Fruit fly (Drosophila melanogaster): ENCODE data around the gene galene.
A peak's percentile ranks its signal among the peaks of the same experiment; 100 is the strongest.

Gene galene

DNA sequence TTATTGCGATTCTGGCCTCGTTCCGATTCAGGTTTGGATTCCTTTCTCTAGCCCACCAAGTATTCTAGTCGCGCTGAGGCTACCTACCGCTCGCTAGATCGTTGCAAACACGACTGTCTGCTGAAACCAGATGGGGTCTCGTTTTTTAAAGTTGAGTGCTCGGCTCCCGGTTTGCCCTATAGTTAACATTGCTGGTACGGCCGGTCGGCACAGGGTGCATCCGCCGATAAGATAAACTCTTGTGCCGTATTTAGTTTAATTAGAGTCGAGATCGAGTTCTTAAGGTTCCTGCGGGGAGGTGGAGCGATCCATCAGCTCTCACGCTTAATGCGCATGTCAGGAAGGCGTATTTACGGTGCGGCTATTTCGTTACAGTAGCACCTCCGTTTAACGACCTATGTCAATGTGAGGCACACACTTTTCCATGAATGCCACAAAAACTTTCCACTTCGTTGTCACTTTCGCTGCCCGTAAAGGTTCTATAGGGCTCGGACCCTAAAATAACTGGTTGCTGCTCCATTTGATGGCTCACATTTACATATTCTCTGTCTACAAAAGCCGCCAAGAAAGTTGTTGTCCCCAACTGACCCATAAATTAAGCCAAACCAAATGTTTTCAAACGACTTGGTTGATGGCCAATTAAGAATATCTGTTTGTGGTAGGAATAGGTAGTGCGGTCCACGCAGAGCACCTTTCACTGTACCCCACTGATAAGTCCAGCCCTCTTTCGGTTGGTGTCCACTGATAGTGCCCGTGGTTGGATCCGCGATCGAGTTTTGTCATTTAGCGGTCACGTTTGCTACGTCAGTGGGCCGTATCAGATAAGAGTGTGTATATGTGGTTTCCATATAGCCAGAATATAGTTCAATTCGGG lies 30.6 kb upstream of the galene start, which contains the start of gene CG9119:
CG9119 (minus strand) TSS at position 122 of the 874 bp plus-strand sequence.
- no peak for TF ChIP-seq Hr83 (GFP tag; optimal IDR thresholded peaks at IDR 0.05; ENCODE audit: poor library complexity, severe bottlenecking)
- TF ChIP-seq br (GFP tag; optimal IDR thresholded peaks at IDR 0.05) = peak; percentile 52
- peak; percentile 28 for TF ChIP-seq Sp1 (GFP tag; optimal IDR thresholded peaks at IDR 0.05)
- no peak for TF ChIP-seq dsf (GFP tag; optimal IDR thresholded peaks at IDR 0.05; ENCODE audit: borderline replicate concordance)
- no peak for TF ChIP-seq woc (GFP tag; optimal IDR thresholded peaks at IDR 0.05)
- TF ChIP-seq foxo (GFP tag; optimal IDR thresholded peaks at IDR 0.05) = peak in 1 of 2 experiments; percentile 61
- TF ChIP-seq OdsH (GFP tag; optimal IDR thresholded peaks at IDR 0.05) = peak; percentile 46
- peak; percentile 59 for TF ChIP-seq ey (GFP tag; optimal IDR thresholded peaks at IDR 0.05)
- peak; percentile 24 for TF ChIP-seq HLH106 (tag; optimal IDR thresholded peaks at IDR 0.05)
- TF ChIP-seq psq (GFP tag; optimal IDR thresholded peaks at IDR 0.05) = peak; percentile 6
- peak; percentile 72 for TF ChIP-seq fru (GFP tag; optimal IDR thresholded peaks at IDR 0.05)
- TF ChIP-seq Hr78 (GFP tag; optimal IDR thresholded peaks at IDR 0.05) = no peak
- TF ChIP-seq h (GFP tag; optimal IDR thresholded peaks at IDR 0.05) = peak; percentile 59
- TF ChIP-seq sv (GFP tag; optimal IDR thresholded peaks at IDR 0.05) = peak; percentile 40
- TF ChIP-seq rgr (GFP tag; optimal IDR thresholded peaks at IDR 0.05) = peak; percentile 27
- no peak for TF ChIP-seq dl (GFP tag; optimal IDR thresholded peaks at IDR 0.05; ENCODE audit: insufficient read depth in 1 of 2, partially characterized antibody in 2 of 2)
- no peak for TF ChIP-seq Myc (optimal IDR thresholded peaks at IDR 0.05)
- no peak for TF ChIP-seq jim (GFP tag; optimal IDR thresholded peaks at IDR 0.05)
- peak; percentile 34 for TF ChIP-seq dmrt93B (GFP tag; optimal IDR thresholded peaks at IDR 0.05)

DNA sequence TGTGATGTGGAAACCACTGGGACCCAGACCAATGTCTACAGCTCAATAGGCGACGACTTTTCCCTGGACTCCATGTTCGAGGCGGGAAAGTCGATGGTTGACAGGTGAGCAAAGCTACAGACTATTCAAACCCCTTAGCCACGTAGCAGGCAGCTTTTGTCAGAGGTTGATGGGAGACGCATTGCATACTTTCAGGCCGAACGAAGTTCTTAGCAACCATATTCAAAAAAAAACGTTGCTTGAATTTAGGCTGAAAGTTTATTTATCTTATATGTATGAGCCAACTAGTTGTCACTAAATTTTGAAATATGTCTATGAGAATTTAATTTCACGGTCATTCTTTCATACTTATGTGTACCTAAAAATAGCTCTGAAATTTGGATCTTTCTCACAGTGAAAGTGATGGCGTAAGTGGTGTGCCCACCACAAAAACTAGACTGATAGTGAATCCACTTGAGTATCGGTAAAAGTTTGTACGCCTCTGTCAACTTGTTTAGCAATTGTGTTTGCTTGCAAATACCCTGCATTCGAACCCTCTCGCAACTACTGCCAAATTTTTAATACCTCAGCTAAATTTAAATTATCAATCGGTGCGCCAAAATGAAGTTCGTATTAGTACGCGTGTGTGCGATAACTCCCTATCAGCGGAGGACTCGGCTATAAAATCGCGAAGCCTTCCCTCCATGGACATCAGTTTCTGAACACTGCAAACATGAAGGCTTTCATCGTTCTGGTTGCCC lies 28.7 kb upstream of the galene start, which contains the start of gene LysB:
LysB (plus strand) TSS at position 690 of the 740 bp plus-strand sequence.
- TF ChIP-seq dsf (GFP tag; optimal IDR thresholded peaks at IDR 0.05; ENCODE audit: borderline replicate concordance) = no peak
- no peak for TF ChIP-seq ey (GFP tag; optimal IDR thresholded peaks at IDR 0.05)
- TF ChIP-seq Dfd (GFP tag; optimal IDR thresholded peaks at IDR 0.05) = no peak
- no peak for TF ChIP-seq Rel (GFP tag; optimal IDR thresholded peaks at IDR 0.05)
- peak; percentile 18 for TF ChIP-seq Rel (tag; optimal IDR thresholded peaks at IDR 0.05)
- TF ChIP-seq woc (GFP tag; optimal IDR thresholded peaks at IDR 0.05) = no peak
- TF ChIP-seq Hnf4 (GFP tag; optimal IDR thresholded peaks at IDR 0.05) = no peak
- peak; percentile 86 for TF ChIP-seq Vsx2 (GFP tag; optimal IDR thresholded peaks at IDR 0.05; ENCODE audit: partially characterized antibody)
- no peak for TF ChIP-seq Hr83 (GFP tag; optimal IDR thresholded peaks at IDR 0.05; ENCODE audit: poor library complexity, severe bottlenecking)
- TF ChIP-seq pan (optimal IDR thresholded peaks at IDR 0.05) = no peak
- TF ChIP-seq lola (GFP tag; optimal IDR thresholded peaks at IDR 0.05) = no peak
- no peak for TF ChIP-seq fru (GFP tag; optimal IDR thresholded peaks at IDR 0.05)
- no peak for TF ChIP-seq brk (GFP tag; optimal IDR thresholded peaks at IDR 0.05)
- TF ChIP-seq sv (GFP tag; optimal IDR thresholded peaks at IDR 0.05) = no peak
- no peak for TF ChIP-seq HLH106 (tag; optimal IDR thresholded peaks at IDR 0.05)
- no peak for TF ChIP-seq CrebA (GFP tag; optimal IDR thresholded peaks at IDR 0.05; ENCODE audit: borderline replicate concordance)
- TF ChIP-seq br (GFP tag; optimal IDR thresholded peaks at IDR 0.05) = no peak
- no peak for TF ChIP-seq Hr78 (GFP tag; optimal IDR thresholded peaks at IDR 0.05)
- TF ChIP-seq psq (GFP tag; optimal IDR thresholded peaks at IDR 0.05) = no peak
- no peak for TF ChIP-seq Jra (GFP tag; optimal IDR thresholded peaks at IDR 0.05)
- TF ChIP-seq Dif (GFP tag; optimal IDR thresholded peaks at IDR 0.05; ENCODE audit: partially characterized antibody) = peak; percentile 96
- peak; percentile 85 for TF ChIP-seq Myc (optimal IDR thresholded peaks at IDR 0.05)
- TF ChIP-seq rgr (GFP tag; optimal IDR thresholded peaks at IDR 0.05) = no peak
- no peak for TF ChIP-seq Abd-B (GFP tag; optimal IDR thresholded peaks at IDR 0.05)
- no peak for TF ChIP-seq foxo (GFP tag; optimal IDR thresholded peaks at IDR 0.05)
- no peak for TF ChIP-seq dmrt93B (GFP tag; optimal IDR thresholded peaks at IDR 0.05)
- peak; percentile 64 to 80 for TF ChIP-seq dl (GFP tag; optimal IDR thresholded peaks at IDR 0.05; ENCODE audit: insufficient read depth in 1 of 2, partially characterized antibody in 2 of 2)
- peak; percentile 11 for TF ChIP-seq N (GFP tag; optimal IDR thresholded peaks at IDR 0.05)

DNA sequence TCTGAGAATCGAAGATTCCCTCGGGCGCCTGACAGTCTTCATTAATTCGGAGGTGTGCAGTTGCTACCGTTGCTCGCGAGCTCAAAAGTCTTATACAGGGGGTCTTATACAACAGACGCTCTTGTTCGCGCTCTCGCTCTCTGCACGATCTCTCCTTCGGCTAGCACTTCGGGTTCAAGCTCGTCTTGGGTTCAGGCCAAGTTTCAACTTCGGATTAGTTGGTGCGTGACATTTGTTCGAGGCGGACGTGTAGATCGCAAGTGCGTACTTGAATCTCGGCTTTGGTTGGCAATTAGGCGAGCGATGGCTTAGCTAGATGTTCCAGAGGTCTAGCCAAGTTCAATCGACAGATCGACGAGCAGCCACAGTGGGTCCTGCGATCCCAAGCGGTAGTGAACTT lies 27.3 kb upstream of the galene start:
- no peak for TF ChIP-seq Hr78 (GFP tag; optimal IDR thresholded peaks at IDR 0.05)
- peak in 1 of 2 experiments; percentile 1 for TF ChIP-seq dl (GFP tag; optimal IDR thresholded peaks at IDR 0.05; ENCODE audit: insufficient read depth in 1 of 2, partially characterized antibody in 2 of 2)
- TF ChIP-seq Dif (GFP tag; optimal IDR thresholded peaks at IDR 0.05; ENCODE audit: partially characterized antibody) = peak; percentile 36
